Worm (Caenorhabditis elegans) whole organism, young adult: ENCODE measurements around the gene srh-35.

ENCODE experiments used
- B0035.1 ChIP-seq: sonication (generic microtip); optimal IDR thresholded peaks from 2 replicates; lab custom pipeline; 2016; ENCODE audit warnings: missing genetic modification characterization, mild to moderate bottlenecking, missing compliant biosample characterization, missing genotype, missing genetic modification reagents
- B0261.1 ChIP-seq: sonication (generic microtip); optimal IDR thresholded peaks from 2 replicates; lab custom pipeline; 2016; ENCODE audit warnings: mild to moderate bottlenecking, missing genetic modification characterization, moderate library complexity, missing compliant biosample characterization
- B0336.3 ChIP-seq: fragments of 200-800 bp; sonication (Bioruptor generic); IDR thresholded peaks from 2 replicates; pipeline ENCODE4 v1.3.6; 2022; ENCODE audit warnings: missing genetic modification characterization, missing compliant biosample characterization
- C17E4.6 ChIP-seq: fragments of 200-800 bp; sonication (Bioruptor generic); IDR thresholded peaks from 2 replicates; pipeline ENCODE4 v1.3.6; 2022; ENCODE audit warnings: missing genetic modification reagents, missing genetic modification characterization, missing compliant biosample characterization
- F10E7.11 ChIP-seq: sonication (generic microtip); optimal IDR thresholded peaks from 2 replicates; lab custom pipeline; 2017; ENCODE audit warnings: mild to moderate bottlenecking, missing genetic modification characterization, moderate library complexity, missing compliant biosample characterization
- F57C9.4 ChIP-seq: sonication (generic microtip); optimal IDR thresholded peaks from 2 replicates; lab custom pipeline; 2017; ENCODE audit warnings: mild to moderate bottlenecking, missing genetic modification characterization, missing compliant biosample characterization
- T26A5.8 ChIP-seq: sonication (generic microtip); optimal IDR thresholded peaks from 2 replicates; lab custom pipeline; 2016; ENCODE audit warnings: missing genetic modification characterization, missing compliant biosample characterization
- Y53F4B.3 ChIP-seq: fragments of 200-800 bp; sonication (Bioruptor generic); IDR thresholded peaks from 2 replicates; pipeline ENCODE4 v1.3.6; 2022; ENCODE audit warnings: missing genetic modification reagents, missing genetic modification characterization, missing compliant biosample characterization
- Y53G8AR.9 ChIP-seq: fragments of 200-800 bp; sonication (Bioruptor generic); conservative IDR thresholded peaks from 2 replicates; pipeline ENCODE4 v1.3.6; 2022; ENCODE audit warnings: missing genetic modification reagents, missing genetic modification characterization, missing compliant biosample characterization
- atf-7 ChIP-seq: sonication (generic microtip); optimal IDR thresholded peaks from 2 replicates; lab custom pipeline; 2017; ENCODE audit warnings: mild to moderate bottlenecking, missing genetic modification characterization, missing compliant biosample characterization
- attf-5 ChIP-seq: fragments of 200-800 bp; sonication (Bioruptor generic); optimal IDR thresholded peaks from 2 replicates; lab custom pipeline; 2018; ENCODE audit warnings: mild to moderate bottlenecking, missing genetic modification characterization, missing compliant biosample characterization
- attf-6 ChIP-seq: fragments of 200-800 bp; sonication (Bioruptor generic); IDR thresholded peaks from 2 replicates; pipeline ENCODE4 v1.3.6; 2022; ENCODE audit warnings: missing genetic modification reagents, missing genetic modification characterization, missing compliant biosample characterization
- cebp-2 ChIP-seq: fragments of 200-800 bp; sonication (Bioruptor generic); IDR thresholded peaks from 2 replicates; pipeline ENCODE4 v1.3.6; 2022; ENCODE audit warnings: missing genetic modification characterization, missing compliant biosample characterization
- ceh-100 ChIP-seq: fragments of 200-800 bp; sonication (Bioruptor generic); IDR thresholded peaks from 2 replicates; pipeline ENCODE4 v1.3.6; 2022; ENCODE audit warnings: missing genetic modification reagents, missing genetic modification characterization, missing compliant biosample characterization
- ceh-40 ChIP-seq: fragments of 200-800 bp; sonication (Bioruptor generic); IDR thresholded peaks from 2 replicates; pipeline ENCODE4 v1.3.6; 2022; ENCODE audit warnings: missing genetic modification characterization, missing compliant biosample characterization
- dox-1 ChIP-seq: fragments of 200-800 bp; sonication (Bioruptor generic); IDR thresholded peaks from 2 replicates; pipeline ENCODE4 v1.3.6; 2022; ENCODE audit warnings: missing genetic modification reagents, missing genetic modification characterization, missing compliant biosample characterization
- ekl-4 ChIP-seq: fragments of 200-800 bp; sonication (Bioruptor generic); IDR thresholded peaks from 2 replicates; pipeline ENCODE4 v1.3.6; 2022; ENCODE audit warnings: missing genetic modification reagents, missing genetic modification characterization, missing compliant biosample characterization
- ets-4 ChIP-seq: fragments of 200-800 bp; sonication (Bioruptor generic); optimal IDR thresholded peaks from 2 replicates; lab custom pipeline; 2018; ENCODE audit warnings: mild to moderate bottlenecking, missing genetic modification characterization, missing compliant biosample characterization
- hmg-20 ChIP-seq: fragments of 200-800 bp; sonication (Bioruptor generic); IDR thresholded peaks from 2 replicates; pipeline ENCODE4 v1.3.6; 2022; ENCODE audit warnings: missing genetic modification reagents, missing genetic modification characterization, missing compliant biosample characterization
- let-526 ChIP-seq: fragments of 200-800 bp; sonication (Bioruptor generic); IDR thresholded peaks from 2 replicates; pipeline ENCODE4 v1.3.6; 2022; ENCODE audit warnings: missing genetic modification reagents, missing genetic modification characterization, missing compliant biosample characterization
- lin-35 ChIP-seq, 3 experiments: fragments of 150-350 bp in 2 of 3; sonication (generic microtip) in 1 of 3; optimal IDR thresholded peaks; 2 replicates each; lab custom pipeline; 2014 to 2018; ENCODE audit warnings: missing biosample characterization in 3 of 3, missing genetic modification characterization in 3 of 3, missing genetic modification reagents in 3 of 3
- lin-54 ChIP-seq: fragments of 200-800 bp; sonication (Bioruptor generic); optimal IDR thresholded peaks from 2 replicates; lab custom pipeline; 2018; ENCODE audit warnings: mild to moderate bottlenecking, missing genetic modification characterization, missing compliant biosample characterization
- lir-1 ChIP-seq: fragments of 200-800 bp; sonication (Bioruptor generic); conservative IDR thresholded peaks from 2 replicates; pipeline ENCODE4 v1.3.6; 2022; ENCODE audit warnings: missing genetic modification reagents, missing genetic modification characterization, missing compliant biosample characterization
- mes-4 ChIP-seq: sonication (generic microtip); optimal IDR thresholded peaks from 2 replicates; lab custom pipeline; 2016; ENCODE audit warnings: missing genotype, missing genetic modification characterization, missing compliant biosample characterization
- nfya-2 ChIP-seq: fragments of 200-800 bp; sonication (Bioruptor generic); IDR thresholded peaks from 2 replicates; pipeline ENCODE4 v1.3.6; 2022; ENCODE audit warnings: missing genetic modification reagents, missing genetic modification characterization, missing compliant biosample characterization
- nhr-179 ChIP-seq: sonication (generic microtip); optimal IDR thresholded peaks from 2 replicates; lab custom pipeline; 2016; ENCODE audit warnings: mild to moderate bottlenecking, missing genetic modification characterization, missing compliant biosample characterization
- nhr-90 ChIP-seq: sonication (generic microtip); optimal IDR thresholded peaks from 2 replicates; lab custom pipeline; 2016; ENCODE audit warnings: missing genotype, mild to moderate bottlenecking, missing genetic modification characterization, missing compliant biosample characterization
- snpc-1.3 ChIP-seq: sonication (generic microtip); optimal IDR thresholded peaks from 2 replicates; lab custom pipeline; 2017; ENCODE audit warnings: missing genetic modification characterization, mild to moderate bottlenecking, missing compliant biosample characterization, antibody characterized with exemption, moderate library complexity, missing genotype, missing genetic modification reagents; ENCODE audit not compliant: insufficient read depth
- snpc-4 ChIP-seq, 5 experiments: fragments of 150-350 bp in 1 of 5; sonication (generic microtip) in 4 of 5; optimal IDR thresholded peaks; 2 replicates each; lab custom pipeline; 2014 to 2018; ENCODE audit warnings: missing genetic modification characterization in 5 of 5, missing biosample characterization in 3 of 5, antibody characterized with exemption in 2 of 5, mild to moderate bottlenecking in 2 of 5, missing compliant biosample characterization in 2 of 5, missing genotype in 2 of 5, moderate library complexity in 2 of 5, missing genetic modification reagents in 1 of 5
- tbx-9 ChIP-seq: sonication (generic microtip); optimal IDR thresholded peaks from 2 replicates; lab custom pipeline; 2016; ENCODE audit warnings: borderline replicate concordance, missing genetic modification characterization, inconsistent platforms, missing compliant biosample characterization
- tlf-1 ChIP-seq: fragments of 200-800 bp; sonication (Bioruptor generic); optimal IDR thresholded peaks from 2 replicates; lab custom pipeline; 2018; ENCODE audit warnings: mild to moderate bottlenecking, missing genetic modification characterization, missing compliant biosample characterization
- zfh-2 ChIP-seq: fragments of 200-800 bp; sonication (Bioruptor generic); conservative IDR thresholded peaks from 2 replicates; pipeline ENCODE4 v1.3.6; 2022; ENCODE audit warnings: missing genetic modification reagents, missing genetic modification characterization, missing compliant biosample characterization
- zim-3 ChIP-seq: sonication (generic microtip); optimal IDR thresholded peaks from 2 replicates; lab custom pipeline; 2017; ENCODE audit warnings: mild to moderate bottlenecking, missing genetic modification characterization, moderate library complexity, missing compliant biosample characterization
- ztf-25 ChIP-seq: fragments of 200-800 bp; sonication (Bioruptor generic); IDR thresholded peaks from 2 replicates; pipeline ENCODE4 v1.3.6; 2022; ENCODE audit warnings: missing genetic modification reagents, missing genetic modification characterization, missing compliant biosample characterization
- ztf-28 ChIP-seq: fragments of 200-800 bp; sonication (Bioruptor generic); IDR thresholded peaks from 2 replicates; pipeline ENCODE4 v1.3.6; 2022; ENCODE audit warnings: missing genetic modification reagents, missing genetic modification characterization, missing compliant biosample characterization
- ztf-6 ChIP-seq: fragments of 200-800 bp; sonication (Bioruptor generic); IDR thresholded peaks from 2 replicates; pipeline ENCODE4 v1.3.6; 2022; ENCODE audit warnings: missing genetic modification reagents, missing genetic modification characterization, missing compliant biosample characterization

The srh-35 gene

DNA sequence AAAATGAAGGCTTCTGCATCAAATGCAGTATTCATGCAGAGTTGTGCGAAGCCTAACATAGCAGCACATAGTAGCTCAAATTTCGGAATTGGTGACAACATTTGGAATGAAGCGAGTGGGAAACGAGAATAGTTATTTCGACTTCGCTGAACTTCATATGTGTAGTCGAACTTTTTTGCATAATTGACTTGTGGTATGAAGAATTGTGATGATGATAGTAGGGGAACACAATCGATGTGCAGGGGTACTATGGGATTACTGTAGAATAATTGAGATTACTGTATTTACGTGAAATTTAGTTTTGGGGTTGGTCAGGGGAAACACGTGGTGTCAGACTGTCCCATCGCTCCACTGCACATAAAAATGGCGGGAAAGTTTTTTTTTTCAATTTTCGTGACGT lies 8.1 kb downstream of the srh-35 start, which contains the start of gene B0554.7:
Gene B0554.7, minus strand, starts transcription at position 101 of the 400 bp plus-strand sequence.
- TF ChIP-seq nhr-179 (no peak), tlf-1 (GFP tag; lab: Kevin White, UChicago) (no peak), nhr-90 (tag; lab: Kevin White, UChicago) (no peak), ekl-4 (GFP tag; lab: Robert Waterston, UW) (no peak), B0261.1 (tag; lab: Kevin White, UChicago) (no peak), ztf-28 (GFP tag; lab: Robert Waterston, UW) (no peak), lir-1 (GFP tag; lab: Robert Waterston, UW) (no peak), B0336.3 (GFP tag; lab: Robert Waterston, UW) (no peak), ztf-25 (GFP tag; lab: Robert Waterston, UW) (no peak), ets-4 (GFP tag; lab: Kevin White, UChicago) (no peak), hmg-20 (GFP tag; lab: Robert Waterston, UW) (no peak), attf-6 (GFP tag; lab: Robert Waterston, UW) (no peak), mes-4 (no peak), ceh-40 (GFP tag; lab: Robert Waterston, UW) (no peak), nfya-2 (GFP tag; lab: Robert Waterston, UW) (no peak), let-526 (GFP tag; lab: Robert Waterston, UW) (no peak), snpc-1.3 (tag; lab: Kevin White, UChicago) (no peak), F10E7.11 (tag; lab: Kevin White, UChicago) (no peak)

DNA sequence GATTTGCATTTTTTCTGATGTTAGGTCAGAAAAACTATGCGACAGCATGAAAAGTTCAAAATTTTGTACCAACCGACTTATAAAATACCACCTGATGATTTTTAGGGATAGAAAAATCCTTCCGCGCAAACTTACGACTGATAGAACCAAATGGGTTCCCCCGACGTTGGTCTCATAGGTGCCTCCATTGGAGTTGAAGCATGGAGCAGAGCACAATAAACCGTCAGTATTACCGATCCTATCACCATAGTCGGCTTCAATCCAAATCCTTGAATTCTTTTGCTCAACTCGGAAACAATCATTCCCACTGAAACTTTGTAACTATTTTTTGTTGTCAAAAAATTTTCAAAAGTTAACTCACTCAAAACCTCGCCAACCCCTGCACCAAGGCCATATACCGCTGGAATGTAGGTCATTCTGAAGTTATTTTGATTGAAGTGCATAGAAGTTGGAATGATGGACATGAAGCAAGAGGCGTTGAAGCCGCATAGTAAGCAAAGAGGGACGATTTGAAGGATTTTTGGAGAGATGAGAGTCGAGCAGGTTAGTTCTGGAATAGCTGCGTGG lies 9.8 kb downstream of the srh-35 start:
- no peak for TF ChIP-seq ztf-6 (GFP tag; lab: Robert Waterston, UW)
- no peak for TF ChIP-seq snpc-4 (GFP tag; optimal IDR thresholded peaks at IDR 0.05; lab: Kevin White, UChicago)
- no peak for TF ChIP-seq snpc-4 (tag; optimal IDR thresholded peaks at IDR 0.05; lab: Kevin White, UChicago)

DNA sequence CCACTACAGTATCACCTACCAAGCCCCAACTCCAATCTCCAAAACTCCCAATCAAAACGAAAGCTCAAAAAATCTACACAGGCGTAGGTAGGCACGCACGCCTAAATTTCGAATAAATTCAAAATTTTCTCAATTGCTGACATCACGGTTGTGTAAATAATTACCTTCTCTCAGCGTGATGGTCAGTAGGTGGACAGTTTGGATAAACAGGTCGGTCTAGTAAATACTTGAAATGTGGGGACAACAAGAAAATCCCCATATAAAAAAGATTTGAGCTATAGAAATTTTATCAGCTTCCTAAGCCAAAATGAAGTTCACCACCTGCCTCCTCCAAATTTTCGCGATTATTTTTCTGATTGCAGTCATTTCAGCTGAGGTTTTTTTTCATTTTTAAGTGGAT lies 10.9 kb downstream of the srh-35 start, which contains the start of gene B0554.1:
Gene B0554.1, plus strand, starts transcription at position 301 of the 400 bp plus-strand sequence.
- TF ChIP-seq zfh-2 (GFP tag; lab: Robert Waterston, UW): no peak
- TF ChIP-seq F57C9.4 (tag; lab: Kevin White, UChicago): no peak
- TF ChIP-seq lir-1 (GFP tag; lab: Robert Waterston, UW): no peak
- TF ChIP-seq lin-54: no peak
- no peak for TF ChIP-seq atf-7
- no peak for TF ChIP-seq C17E4.6 (GFP tag; lab: Robert Waterston, UW)
- no peak for TF ChIP-seq T26A5.8
- TF ChIP-seq zim-3 (tag; lab: Kevin White, UChicago): no peak
- TF ChIP-seq cebp-2 (GFP tag; lab: Robert Waterston, UW): no peak
- TF ChIP-seq Y53G8AR.9: no peak
- no peak for TF ChIP-seq tbx-9 (tag; lab: Kevin White, UChicago)
- TF ChIP-seq let-526 (GFP tag; lab: Robert Waterston, UW): no peak
- TF ChIP-seq B0035.1: no peak
- no peak for TF ChIP-seq lin-35 (GFP tag; optimal IDR thresholded peaks at IDR 0.05; lab: Kevin White, UChicago)
- no peak for TF ChIP-seq dox-1 (GFP tag; lab: Robert Waterston, UW)
- TF ChIP-seq Y53F4B.3 (GFP tag; lab: Robert Waterston, UW): no peak
- no peak for TF ChIP-seq ceh-100 (GFP tag; lab: Robert Waterston, UW)
- no peak for TF ChIP-seq attf-5
- TF ChIP-seq, all 124 proteins: peak for 0
